Worm (Caenorhabditis elegans) whole organism, young adult: ENCODE results near the gene prdx-2.

Experiments used
- F23B12.7 ChIP-seq: sonication (generic microtip); optimal IDR thresholded peaks from 2 replicates; lab custom pipeline; 2017; ENCODE audit warnings: missing genetic modification characterization, mild to moderate bottlenecking, missing compliant biosample characterization, antibody characterized with exemption, moderate library complexity; ENCODE audit not compliant: insufficient read depth
- F39B2.1 ChIP-seq: fragments of 200-800 bp; sonication (Bioruptor generic); IDR thresholded peaks from 2 replicates; pipeline ENCODE4 v1.3.6; 2022; ENCODE audit warnings: missing genetic modification reagents, missing genetic modification characterization, missing compliant biosample characterization
- F52B5.7 ChIP-seq: sonication (generic microtip); optimal IDR thresholded peaks from 2 replicates; lab custom pipeline; 2016; ENCODE audit warnings: mild to moderate bottlenecking, missing genetic modification characterization, missing compliant biosample characterization
- F55B11.4 ChIP-seq: sonication (generic microtip); optimal IDR thresholded peaks from 2 replicates; lab custom pipeline; 2016; ENCODE audit warnings: missing compliant biosample characterization, missing genetic modification characterization, borderline replicate concordance; ENCODE audit not compliant: insufficient read depth
- F57C9.4 ChIP-seq: sonication (generic microtip); optimal IDR thresholded peaks from 2 replicates; lab custom pipeline; 2017; ENCODE audit warnings: mild to moderate bottlenecking, missing genetic modification characterization, missing compliant biosample characterization
- T26A5.8 ChIP-seq: sonication (generic microtip); optimal IDR thresholded peaks from 2 replicates; lab custom pipeline; 2016; ENCODE audit warnings: missing genetic modification characterization, missing compliant biosample characterization
- Y67H2A.10 ChIP-seq: fragments of 200-800 bp; sonication (Bioruptor generic); conservative IDR thresholded peaks from 2 replicates; pipeline ENCODE4 v1.3.6; 2022; ENCODE audit warnings: missing genetic modification reagents, missing genetic modification characterization, missing compliant biosample characterization
- ZK185.1 ChIP-seq: sonication (generic microtip); optimal IDR thresholded peaks from 2 replicates; lab custom pipeline; 2016; ENCODE audit warnings: mild to moderate bottlenecking, missing genetic modification characterization, missing compliant biosample characterization; ENCODE audit not compliant: poor library complexity, severe bottlenecking
- athp-1 ChIP-seq: sonication (generic microtip); optimal IDR thresholded peaks from 2 replicates; lab custom pipeline; 2017; ENCODE audit warnings: mild to moderate bottlenecking, missing genetic modification characterization, missing compliant biosample characterization
- attf-3 ChIP-seq: fragments of 200-800 bp; sonication (Bioruptor generic); conservative IDR thresholded peaks from 2 replicates; pipeline ENCODE4 v1.3.6; 2022; ENCODE audit warnings: missing genetic modification reagents, missing genetic modification characterization, missing compliant biosample characterization
- bed-2 ChIP-seq: fragments of 200-800 bp; sonication (Bioruptor generic); IDR thresholded peaks from 2 replicates; pipeline ENCODE4 v1.3.6; 2022; ENCODE audit warnings: missing genetic modification reagents, missing genetic modification characterization, missing compliant biosample characterization
- ccch-3 ChIP-seq: fragments of 200-800 bp; sonication (Bioruptor generic); optimal IDR thresholded peaks from 2 replicates; lab custom pipeline; 2018; ENCODE audit warnings: mild to moderate bottlenecking, missing genetic modification characterization, missing compliant biosample characterization
- cebp-2 ChIP-seq: fragments of 200-800 bp; sonication (Bioruptor generic); IDR thresholded peaks from 2 replicates; pipeline ENCODE4 v1.3.6; 2022; ENCODE audit warnings: missing genetic modification characterization, missing compliant biosample characterization
- ceh-40 ChIP-seq: fragments of 200-800 bp; sonication (Bioruptor generic); IDR thresholded peaks from 2 replicates; pipeline ENCODE4 v1.3.6; 2022; ENCODE audit warnings: missing genetic modification characterization, missing compliant biosample characterization
- ceh-91 ChIP-seq: fragments of 200-800 bp; sonication (Bioruptor generic); IDR thresholded peaks from 2 replicates; pipeline ENCODE4 v1.3.6; 2022; ENCODE audit warnings: missing genetic modification reagents, missing genetic modification characterization, missing compliant biosample characterization
- die-1 ChIP-seq: sonication (generic microtip); optimal IDR thresholded peaks from 2 replicates; lab custom pipeline; 2016; ENCODE audit warnings: missing genotype, mild to moderate bottlenecking, missing genetic modification characterization, missing compliant biosample characterization
- dpff-1 ChIP-seq: sonication (generic microtip); optimal IDR thresholded peaks from 2 replicates; lab custom pipeline; 2017; ENCODE audit warnings: mild to moderate bottlenecking, missing genetic modification characterization, missing compliant biosample characterization
- dpl-1 ChIP-seq: fragments of 150-350 bp; optimal IDR thresholded peaks from 2 replicates; lab custom pipeline; 2014; ENCODE audit warnings: missing biosample characterization, missing genetic modification reagents, missing genetic modification characterization
- efl-1 ChIP-seq: fragments of 150-350 bp; optimal IDR thresholded peaks from 2 replicates; lab custom pipeline; 2014; ENCODE audit warnings: missing biosample characterization, missing genetic modification reagents, missing genetic modification characterization
- egl-18 ChIP-seq: fragments of 200-800 bp; sonication (Bioruptor generic); IDR thresholded peaks from 2 replicates; pipeline ENCODE4 v1.3.6; 2022; ENCODE audit warnings: missing genetic modification reagents, missing genetic modification characterization, missing compliant biosample characterization
- egrh-3 ChIP-seq: fragments of 200-800 bp; sonication (Bioruptor generic); IDR thresholded peaks from 2 replicates; pipeline ENCODE4 v1.3.6; 2022; ENCODE audit warnings: missing genetic modification reagents, missing genetic modification characterization, missing compliant biosample characterization
- fkh-3 ChIP-seq: sonication (generic microtip); optimal IDR thresholded peaks from 2 replicates; lab custom pipeline; 2016; ENCODE audit warnings: mild to moderate bottlenecking, missing genetic modification characterization, missing compliant biosample characterization
- him-1 ChIP-seq: sonication (generic microtip); optimal IDR thresholded peaks from 2 replicates; lab custom pipeline; 2016; ENCODE audit warnings: missing genotype, missing genetic modification reagents, missing genetic modification characterization, missing compliant biosample characterization
- hlh-12 ChIP-seq: sonication (generic microtip); optimal IDR thresholded peaks from 2 replicates; lab custom pipeline; 2016; ENCODE audit warnings: missing genetic modification characterization, missing compliant biosample characterization
- hlh-26 ChIP-seq: fragments of 200-800 bp; sonication (Bioruptor generic); conservative IDR thresholded peaks from 2 replicates; pipeline ENCODE4 v1.3.6; 2022; ENCODE audit warnings: missing genetic modification reagents, missing genetic modification characterization, missing compliant biosample characterization
- hrde-1 ChIP-seq: sonication (generic microtip); optimal IDR thresholded peaks from 2 replicates; lab custom pipeline; 2016; ENCODE audit warnings: missing genetic modification characterization, mild to moderate bottlenecking, missing compliant biosample characterization, moderate library complexity, missing genotype, missing genetic modification reagents, borderline replicate concordance
- hsf-1 ChIP-seq: fragments of 200-800 bp; sonication (Bioruptor generic); IDR thresholded peaks from 2 replicates; pipeline ENCODE4 v1.3.6; 2022; ENCODE audit warnings: missing genetic modification reagents, missing genetic modification characterization, missing compliant biosample characterization
- let-607 ChIP-seq, 2 experiments: fragments of 200-800 bp in 1 of 2; sonication (Bioruptor generic) in 1 of 2; sonication (generic microtip) in 1 of 2; optimal IDR thresholded peaks; 2 replicates each; lab custom pipeline; 2016 to 2018; ENCODE audit warnings: mild to moderate bottlenecking in 2 of 2, missing compliant biosample characterization in 2 of 2, missing genetic modification characterization in 2 of 2, moderate library complexity in 2 of 2, missing genotype in 1 of 2
- madf-10 ChIP-seq: sonication (generic microtip); optimal IDR thresholded peaks from 2 replicates; lab custom pipeline; 2016; ENCODE audit warnings: mild to moderate bottlenecking, missing genetic modification characterization, missing compliant biosample characterization
- madf-6 ChIP-seq: fragments of 200-800 bp; sonication (Bioruptor generic); IDR thresholded peaks from 2 replicates; pipeline ENCODE4 v1.3.6; 2022; ENCODE audit warnings: missing genetic modification reagents, missing genetic modification characterization, missing compliant biosample characterization
- mxl-1 ChIP-seq: sonication (generic microtip); optimal IDR thresholded peaks from 2 replicates; lab custom pipeline; 2016; ENCODE audit warnings: missing genetic modification characterization, missing compliant biosample characterization
- nfya-1 ChIP-seq: sonication (generic microtip); optimal IDR thresholded peaks from 2 replicates; lab custom pipeline; 2017; ENCODE audit warnings: antibody characterized with exemption, missing compliant biosample characterization, missing genetic modification characterization, borderline replicate concordance; ENCODE audit not compliant: insufficient read depth
- nfya-2 ChIP-seq: fragments of 200-800 bp; sonication (Bioruptor generic); IDR thresholded peaks from 2 replicates; pipeline ENCODE4 v1.3.6; 2022; ENCODE audit warnings: missing genetic modification reagents, missing genetic modification characterization, missing compliant biosample characterization
- nhr-120 ChIP-seq: fragments of 200-800 bp; sonication (Bioruptor generic); IDR thresholded peaks from 2 replicates; pipeline ENCODE4 v1.3.6; 2022; ENCODE audit warnings: missing genetic modification characterization, missing compliant biosample characterization
- nhr-179 ChIP-seq: sonication (generic microtip); optimal IDR thresholded peaks from 2 replicates; lab custom pipeline; 2016; ENCODE audit warnings: mild to moderate bottlenecking, missing genetic modification characterization, missing compliant biosample characterization
- nhr-27 ChIP-seq: fragments of 200-800 bp; sonication (Bioruptor generic); optimal IDR thresholded peaks from 2 replicates; lab custom pipeline; 2018; ENCODE audit warnings: mild to moderate bottlenecking, missing genetic modification characterization, moderate library complexity, missing compliant biosample characterization
- pbrm-1 ChIP-seq: fragments of 200-800 bp; sonication (Bioruptor generic); IDR thresholded peaks from 2 replicates; pipeline ENCODE4 v1.3.6; 2022; ENCODE audit warnings: missing genetic modification reagents, missing genetic modification characterization, missing compliant biosample characterization
- rcor-1 ChIP-seq: fragments of 200-800 bp; sonication (Bioruptor generic); IDR thresholded peaks from 2 replicates; pipeline ENCODE4 v1.3.6; 2022; ENCODE audit warnings: missing genetic modification reagents, missing genetic modification characterization, missing compliant biosample characterization
- rpc-1 ChIP-seq, 2 experiments: fragments of 150-350 bp in 1 of 2; sonication (generic microtip) in 1 of 2; optimal IDR thresholded peaks; 2 replicates each; lab custom pipeline; 2014 to 2018; ENCODE audit warnings: missing biosample characterization in 1 of 2, missing genetic modification characterization in 1 of 2, missing genetic modification reagents in 1 of 2, missing genotype in 1 of 2
- sdz-38 ChIP-seq: sonication (generic microtip); optimal IDR thresholded peaks from 2 replicates; lab custom pipeline; 2016; ENCODE audit warnings: missing genotype, missing genetic modification characterization, missing compliant biosample characterization
- somi-1 ChIP-seq: fragments of 200-800 bp; sonication (Bioruptor generic); optimal IDR thresholded peaks from 2 replicates; lab custom pipeline; 2018; ENCODE audit warnings: mild to moderate bottlenecking, missing genetic modification characterization, missing compliant biosample characterization
- sptf-2 ChIP-seq: fragments of 200-800 bp; sonication (Bioruptor generic); optimal IDR thresholded peaks from 2 replicates; lab custom pipeline; 2018; ENCODE audit warnings: mild to moderate bottlenecking, missing genetic modification characterization, missing compliant biosample characterization
- unc-62 ChIP-seq: fragments of 150-350 bp; optimal IDR thresholded peaks from 2 replicates; lab custom pipeline; 2014; ENCODE audit warnings: missing biosample characterization, missing genetic modification reagents, missing genetic modification characterization
- xnd-1 ChIP-seq: sonication (generic microtip); optimal IDR thresholded peaks from 2 replicates; lab custom pipeline; 2016; ENCODE audit warnings: missing genotype, missing genetic modification reagents, missing genetic modification characterization, missing compliant biosample characterization
- zfh-2 ChIP-seq: fragments of 200-800 bp; sonication (Bioruptor generic); conservative IDR thresholded peaks from 2 replicates; pipeline ENCODE4 v1.3.6; 2022; ENCODE audit warnings: missing genetic modification reagents, missing genetic modification characterization, missing compliant biosample characterization
- zim-3 ChIP-seq: sonication (generic microtip); optimal IDR thresholded peaks from 2 replicates; lab custom pipeline; 2017; ENCODE audit warnings: mild to moderate bottlenecking, missing genetic modification characterization, moderate library complexity, missing compliant biosample characterization
- ztf-18 ChIP-seq: sonication (generic microtip); optimal IDR thresholded peaks from 2 replicates; lab custom pipeline; 2016; ENCODE audit warnings: missing genotype, mild to moderate bottlenecking, missing genetic modification characterization, missing compliant biosample characterization
- ztf-25 ChIP-seq: fragments of 200-800 bp; sonication (Bioruptor generic); IDR thresholded peaks from 2 replicates; pipeline ENCODE4 v1.3.6; 2022; ENCODE audit warnings: missing genetic modification reagents, missing genetic modification characterization, missing compliant biosample characterization
- ztf-26 ChIP-seq: sonication (generic microtip); optimal IDR thresholded peaks from 2 replicates; lab custom pipeline; 2017; ENCODE audit warnings: missing genetic modification characterization, missing compliant biosample characterization

Gene prdx-2

ce11 chrII:5353642-5354041, 24.4 kb upstream of the prdx-2 start (continued):
- peak; percentile 61 for TF ChIP-seq ztf-26 (tag; lab: Kevin White, UChicago)
- TF ChIP-seq mxl-1 (tag; lab: Kevin White, UChicago), result peak; percentile 38
- TF ChIP-seq sdz-38, result no peak
- peak; percentile 69 for TF ChIP-seq nhr-27 (tag; lab: Kevin White, UChicago)
- TF ChIP-seq cebp-2 (GFP tag; lab: Robert Waterston, UW), result 0 out of 2 replicates have a peak, but pooled peaks have one; percentile 67
- TF ChIP-seq F57C9.4 (tag; lab: Kevin White, UChicago), result peak; percentile 77
- no peak for TF ChIP-seq ccch-3 (GFP tag; lab: Kevin White, UChicago)
- TF ChIP-seq him-1 (tag; lab: Kevin White, UChicago), result peak; percentile 57
- TF ChIP-seq rpc-1 (optimal IDR thresholded peaks at IDR 0.05; lab: Kevin White, UChicago), result peak; percentile 76
- peak; percentile 93 for TF ChIP-seq rpc-1 (tag; optimal IDR thresholded peaks at IDR 0.05; lab: Kevin White, UChicago)
- TF ChIP-seq egrh-3 (GFP tag; lab: Robert Waterston, UW), result no peak
- TF ChIP-seq zfh-2 (GFP tag; lab: Robert Waterston, UW), result no peak
- peak; percentile 84 for TF ChIP-seq dpff-1
- TF ChIP-seq hlh-12 (tag; lab: Kevin White, UChicago), result peak; percentile 37
- TF ChIP-seq nfya-1 (tag; lab: Kevin White, UChicago), result no peak
- peak; percentile 77 for TF ChIP-seq pbrm-1 (GFP tag; lab: Robert Waterston, UW)
- TF ChIP-seq somi-1 (GFP tag; lab: Kevin White, UChicago), result peak; percentile 28
- no peak for TF ChIP-seq F55B11.4 (tag; lab: Kevin White, UChicago)
- TF ChIP-seq let-607 (tag; optimal IDR thresholded peaks at IDR 0.05; lab: Kevin White, UChicago), result peak; percentile 47 to 54
- TF ChIP-seq hlh-26 (GFP tag; lab: Robert Waterston, UW), result no peak
- no peak for TF ChIP-seq bed-2 (GFP tag; lab: Robert Waterston, UW)
- TF ChIP-seq ceh-40 (GFP tag; lab: Robert Waterston, UW), result peak; percentile 90
- no peak for TF ChIP-seq attf-3 (GFP tag; lab: Robert Waterston, UW)
- peak; percentile 92 for TF ChIP-seq F52B5.7 (tag; lab: Kevin White, UChicago)
- TF ChIP-seq F39B2.1, result no peak
- peak; percentile 85 for TF ChIP-seq hrde-1 (tag; lab: Kevin White, UChicago)
- TF ChIP-seq egl-18 (GFP tag; lab: Robert Waterston, UW), result no peak
- peak; percentile 90 for TF ChIP-seq zim-3 (tag; lab: Kevin White, UChicago)
- peak; percentile 28 for TF ChIP-seq madf-10
- TF ChIP-seq nhr-179, result peak; percentile 43
- peak; percentile 89 for TF ChIP-seq athp-1 (tag; lab: Kevin White, UChicago)
- peak; percentile 24 for TF ChIP-seq xnd-1
- no peak for TF ChIP-seq efl-1 (GFP tag; lab: Kevin White, UChicago)
- peak; percentile 46 for TF ChIP-seq ztf-18 (tag; lab: Kevin White, UChicago)
- 0 out of 2 replicates have a peak, but pooled peaks have one; percentile 62 for TF ChIP-seq nfya-2
- TF ChIP-seq T26A5.8 (tag; lab: Kevin White, UChicago), result peak; percentile 78
- peak; percentile 64 for TF ChIP-seq hsf-1 (GFP tag; lab: Robert Waterston, UW)
- peak; percentile 37 for TF ChIP-seq F23B12.7 (tag; lab: Kevin White, UChicago)
- no peak for TF ChIP-seq sptf-2 (GFP tag; lab: Kevin White, UChicago)
- TF ChIP-seq die-1, result peak; percentile 88
- no peak for TF ChIP-seq Y67H2A.10 (GFP tag; lab: Robert Waterston, UW)
- TF ChIP-seq unc-62 (GFP tag; lab: Kevin White, UChicago), result no peak
- TF ChIP-seq nhr-120 (GFP tag; lab: Robert Waterston, UW), result no peak
- no peak for TF ChIP-seq dpl-1 (GFP tag; lab: Kevin White, UChicago)
- TF ChIP-seq fkh-3, result peak; percentile 89
- TF ChIP-seq ceh-91 (GFP tag; lab: Robert Waterston, UW), result no peak
- TF ChIP-seq rcor-1 (GFP tag; lab: Robert Waterston, UW), result no peak
- peak; percentile 72 for TF ChIP-seq madf-6 (GFP tag; lab: Robert Waterston, UW)
- TF ChIP-seq ZK185.1 (tag; lab: Kevin White, UChicago), result peak; percentile 54
- peak; percentile 94 for TF ChIP-seq ztf-25 (GFP tag; lab: Robert Waterston, UW)
